Fruit fly (Drosophila melanogaster): ENCODE results near the gene CG12355.

Gene CG12355

DNA sequence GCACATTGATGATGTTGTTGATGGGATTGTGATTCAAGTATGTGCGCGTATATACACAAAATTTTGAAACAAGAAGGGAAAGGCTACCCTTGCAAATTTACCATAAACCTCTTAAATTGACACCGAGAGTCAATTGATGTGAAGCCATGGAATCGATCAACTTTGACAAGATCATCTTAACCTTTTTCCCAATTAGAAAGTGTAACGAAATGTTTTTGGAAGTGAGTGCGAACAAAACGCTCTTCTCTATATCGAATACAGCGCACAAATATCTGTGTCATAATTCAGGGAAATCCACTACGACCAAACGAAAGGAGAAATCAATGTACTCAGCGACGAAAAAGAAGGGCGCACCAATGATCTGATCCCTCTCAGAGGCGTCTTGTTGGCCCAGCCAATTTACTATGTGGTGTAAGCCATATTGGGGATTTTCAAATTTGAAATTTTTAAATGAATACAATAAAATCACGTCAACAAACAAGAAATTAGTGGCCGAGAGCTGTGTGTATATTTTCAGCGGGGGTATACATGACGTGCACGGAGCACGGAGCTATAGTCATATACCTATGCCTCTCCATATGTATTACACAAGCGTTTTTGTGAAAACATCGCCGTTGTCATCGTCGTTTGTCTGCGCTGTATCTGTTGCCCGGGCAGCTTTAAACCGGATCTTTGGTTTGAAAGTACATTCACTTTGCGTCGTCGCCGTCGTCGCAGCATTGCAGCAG, 38.2 kb upstream of the CG12355 start (continued):
- TF ChIP-seq sna (GFP tag; IDR thresholded peaks at IDR 0.05; ENCODE audit: partially characterized antibody) (no peak), CG2129 (GFP tag; IDR thresholded peaks at IDR 0.05; ENCODE audit: partially characterized antibody) (no peak), Ada2b (GFP tag; IDR thresholded peaks at IDR 0.05) (peak; percentile 33; the same call in 1 of the 2 replicates), chif (GFP tag; optimal IDR thresholded peaks at IDR 0.05) (peak in 1 of 2 experiments; percentile 34), wek (GFP tag; optimal IDR thresholded peaks at IDR 0.05) (no peak), sima (GFP tag; optimal IDR thresholded peaks at IDR 0.05) (no peak), gcm2 (GFP tag; optimal IDR thresholded peaks at IDR 0.05) (no peak), hb (GFP tag; IDR thresholded peaks at IDR 0.05; ENCODE audit: partially characterized antibody) (no peak), Taf1 (GFP tag; IDR thresholded peaks at IDR 0.05) (no peak), CG30020 (tag; optimal IDR thresholded peaks at IDR 0.05) (no peak), C15 (GFP tag; IDR thresholded peaks at IDR 0.05) (no peak), CG3065 (GFP tag; optimal IDR thresholded peaks at IDR 0.05) (no peak), CG14710 (tag; optimal IDR thresholded peaks at IDR 0.05) (no peak), Deaf1 (tag; optimal IDR thresholded peaks at IDR 0.05) (no peak), CG8944 (GFP tag; optimal IDR thresholded peaks at IDR 0.05) (peak; percentile 40), NK7.1 (GFP tag; optimal IDR thresholded peaks at IDR 0.05) (no peak), tin (GFP tag; optimal IDR thresholded peaks at IDR 0.05) (no peak), Neu2 (GFP tag; optimal IDR thresholded peaks at IDR 0.05; ENCODE audit: borderline replicate concordance) (no peak), CG11093 (GFP tag; IDR thresholded peaks at IDR 0.05) (0 out of 3 replicates have a peak, but pooled peaks have one; percentile 6), CG3163 (GFP tag; optimal IDR thresholded peaks at IDR 0.05) (peak; percentile 16), ci (GFP tag; IDR thresholded peaks at IDR 0.05) (no peak), CG8765 (GFP tag; IDR thresholded peaks at IDR 0.05) (no peak), CG31365 (tag; optimal IDR thresholded peaks at IDR 0.05) (no peak), pb (GFP tag; optimal IDR thresholded peaks at IDR 0.05) (peak; percentile 74), Hmx (GFP tag; optimal IDR thresholded peaks at IDR 0.05) (no peak), sens-2 (GFP tag; IDR thresholded peaks at IDR 0.05) (peak; percentile 40; the same call in 1 of the 2 replicates), bowl (GFP tag; IDR thresholded peaks at IDR 0.05) (no peak), tll (GFP tag; optimal IDR thresholded peaks at IDR 0.05) (no peak), Asciz (GFP tag; optimal IDR thresholded peaks at IDR 0.05) (peak; percentile 30), CG3407 (GFP tag; optimal IDR thresholded peaks at IDR 0.05) (peak; percentile 11), HLH4C (GFP tag; IDR thresholded peaks at IDR 0.05; ENCODE audit: partially characterized antibody) (no peak), CG18764 (GFP tag; optimal IDR thresholded peaks at IDR 0.05) (no peak), ATbp (GFP tag; optimal IDR thresholded peaks at IDR 0.05) (peak; percentile 36), Dad (GFP tag; optimal IDR thresholded peaks at IDR 0.05) (no peak), CG30431 (GFP tag; optimal IDR thresholded peaks at IDR 0.05) (no peak), cato (GFP tag; optimal IDR thresholded peaks at IDR 0.05; ENCODE audit: borderline replicate concordance) (no peak), hth (optimal IDR thresholded peaks at IDR 0.05) (no peak), chinmo (GFP tag; IDR thresholded peaks at IDR 0.05; ENCODE audit: partially characterized antibody) (no peak), Sin3A (optimal IDR thresholded peaks at IDR 0.05) (no peak), CG4424 (GFP tag; optimal IDR thresholded peaks at IDR 0.05) (peak; percentile 15), CG17802 (tag; optimal IDR thresholded peaks at IDR 0.05) (peak; percentile 46), Dll (GFP tag; IDR thresholded peaks at IDR 0.05; ENCODE audit: partially characterized antibody) (no peak), CG14014 (GFP tag; IDR thresholded peaks at IDR 0.05) (no peak), E2f1 (GFP tag; IDR thresholded peaks at IDR 0.05) (0 out of 2 replicates have a peak, but pooled peaks have one; percentile 21), CG11696 (GFP tag; IDR thresholded peaks at IDR 0.05) (peak; percentile 28; the same call in 1 of the 2 replicates), HLH3B (GFP tag; IDR thresholded peaks at IDR 0.05) (peak; percentile 57), run (tag; optimal IDR thresholded peaks at IDR 0.05) (no peak), emc (GFP tag; optimal IDR thresholded peaks at IDR 0.05) (no peak), CG7928 (GFP tag; optimal IDR thresholded peaks at IDR 0.05) (no peak), Awh (GFP tag; IDR thresholded peaks at IDR 0.05) (peak; percentile 12; the same call in 1 of the 2 replicates)
